Fruit fly (Drosophila melanogaster) S2 (cell line): ENCODE data around the gene ND-51.

Experiments used
- CG8478 ChIP-seq: fragments of >200 bp; optimal IDR thresholded peaks from 2 replicates; lab custom pipeline; 2018
- CTCF ChIP-seq, 2 experiments: fragments of >200 bp; optimal IDR thresholded peaks; 2 replicates each; lab custom pipeline; 2018

DNA sequence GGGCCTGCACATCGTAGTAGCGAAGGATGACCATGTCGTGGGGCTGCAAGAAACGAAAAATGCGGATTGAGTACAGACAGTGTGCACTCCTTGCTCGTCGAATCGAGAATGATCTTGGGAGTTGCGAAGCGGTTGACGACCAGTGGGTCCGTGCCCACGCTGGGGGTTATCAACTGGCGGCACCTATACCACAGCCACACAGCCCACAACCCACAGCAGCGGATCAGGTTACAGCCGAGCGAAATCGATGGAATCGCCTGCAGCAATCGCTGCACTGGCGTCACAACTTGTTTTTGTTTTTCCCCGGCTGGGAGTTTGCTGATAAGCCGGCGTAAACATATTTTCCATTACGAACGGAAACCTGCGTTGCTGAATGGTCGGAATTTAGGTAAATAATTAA is 17.1 kb downstream of the ND-51 start:
- no peak for TF ChIP-seq CTCF (optimal IDR thresholded peaks at IDR 0.05; lab: Kevin White, UChicago)
- TF ChIP-seq CG8478, result no peak
